Fruit fly (Drosophila melanogaster): ENCODE results near the gene CG13875.
A peak's percentile ranks its signal among the peaks of the same experiment; 100 is the strongest.

CG13875 gene

DNA sequence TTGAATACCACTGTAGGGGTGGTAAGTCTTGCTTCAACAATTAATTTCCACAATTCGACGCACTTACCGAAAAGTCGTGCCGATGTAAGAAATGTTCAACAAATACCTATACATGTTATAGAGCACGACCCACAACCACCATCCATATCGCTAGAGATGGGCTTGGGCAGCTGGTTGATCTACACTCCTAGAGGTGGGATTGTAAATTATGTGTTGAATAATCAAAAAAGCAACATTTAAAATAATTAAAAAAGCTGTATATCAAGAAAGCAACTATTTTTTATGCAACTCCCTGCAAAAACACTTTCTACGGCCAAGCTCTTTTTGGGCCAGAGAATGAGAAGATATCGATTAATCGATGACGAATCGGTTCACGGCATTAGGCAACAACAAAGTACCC lies 4.5 kb downstream of the CG13875 start, which contains the start of the genes CG34140, Mkp and Mtch (continued):
- TF ChIP-seq CG12236 (GFP tag; optimal IDR thresholded peaks at IDR 0.05) (peak; percentile 63), Lhr (GFP tag; optimal IDR thresholded peaks at IDR 0.05) (no peak), Abd-B (GFP tag; optimal IDR thresholded peaks at IDR 0.05) (peak; percentile 84), bcd (GFP tag; optimal IDR thresholded peaks at IDR 0.05) (no peak), lola (GFP tag; optimal IDR thresholded peaks at IDR 0.05) (peak in 1 of 3 experiments; percentile 82), CG2678 (tag; optimal IDR thresholded peaks at IDR 0.05) (no peak), CG17802 (tag; optimal IDR thresholded peaks at IDR 0.05) (peak; percentile 14), CG8290 (GFP tag; optimal IDR thresholded peaks at IDR 0.05) (peak; percentile 88), CG8290 (tag; optimal IDR thresholded peaks at IDR 0.05) (peak in 1 of 2 experiments; percentile 66), CG4424 (GFP tag; optimal IDR thresholded peaks at IDR 0.05) (peak; percentile 87), CG5245 (GFP tag; optimal IDR thresholded peaks at IDR 0.05) (peak; percentile 69), Dp (GFP tag; optimal IDR thresholded peaks at IDR 0.05) (peak; percentile 36), Optix (GFP tag; IDR thresholded peaks at IDR 0.05) (peak; percentile 82), Aef1 (GFP tag; IDR thresholded peaks at IDR 0.05) (peak; percentile 88), HmgD (GFP tag; optimal IDR thresholded peaks at IDR 0.05) (peak; percentile 39), CG7839 (tag; optimal IDR thresholded peaks at IDR 0.05) (no peak), CG9609 (GFP tag; optimal IDR thresholded peaks at IDR 0.05) (peak; percentile 83), Mad (GFP tag; optimal IDR thresholded peaks at IDR 0.05) (peak; percentile 84), CG4617 (GFP tag; optimal IDR thresholded peaks at IDR 0.05; ENCODE audit: borderline replicate concordance) (peak; percentile 93), tx (GFP tag; optimal IDR thresholded peaks at IDR 0.05) (peak; percentile 83), CG31441 (GFP tag; IDR thresholded peaks at IDR 0.05) (no peak), gem (tag; optimal IDR thresholded peaks at IDR 0.05) (peak; percentile 91), Dbx (GFP tag; IDR thresholded peaks at IDR 0.05) (peak; percentile 89), crc (GFP tag; optimal IDR thresholded peaks at IDR 0.05) (peak; percentile 84), chinmo (GFP tag; IDR thresholded peaks at IDR 0.05; ENCODE audit: partially characterized antibody) (peak; percentile 77; the same call in 2 of the 4 replicates), Oli (tag; optimal IDR thresholded peaks at IDR 0.05) (no peak), Sry-β (GFP tag; optimal IDR thresholded peaks at IDR 0.05) (peak; percentile 3), CG18476 (GFP tag; optimal IDR thresholded peaks at IDR 0.05) (peak; percentile 86), Asciz (GFP tag; optimal IDR thresholded peaks at IDR 0.05) (no peak), CG7745 (tag; optimal IDR thresholded peaks at IDR 0.05) (no peak), CG2202 (tag; optimal IDR thresholded peaks at IDR 0.05) (peak; percentile 71), CG15011 (GFP tag; optimal IDR thresholded peaks at IDR 0.05) (no peak), CG11247 (GFP tag; IDR thresholded peaks at IDR 0.05) (peak; percentile 76), CG13123 (GFP tag; optimal IDR thresholded peaks at IDR 0.05) (peak; percentile 67), CG17912 (GFP tag; optimal IDR thresholded peaks at IDR 0.05) (peak; percentile 47), CG31365 (tag; optimal IDR thresholded peaks at IDR 0.05) (no peak), gsb-n (tag; optimal IDR thresholded peaks at IDR 0.05) (no peak), CG31224 (GFP tag; IDR thresholded peaks at IDR 0.05) (peak; percentile 71), dmrt99B (tag; optimal IDR thresholded peaks at IDR 0.05) (no peak), HHEX (GFP tag; optimal IDR thresholded peaks at IDR 0.05) (peak; percentile 56), CG8089 (GFP tag; optimal IDR thresholded peaks at IDR 0.05) (peak; percentile 75), CG8388 (GFP tag; optimal IDR thresholded peaks at IDR 0.05) (peak; percentile 77), CG17359 (tag; optimal IDR thresholded peaks at IDR 0.05) (peak; percentile 79), rib (GFP tag; IDR thresholded peaks at IDR 0.05) (peak; percentile 76), Hmr (GFP tag; optimal IDR thresholded peaks at IDR 0.05) (no peak), Kr (GFP tag; optimal IDR thresholded peaks at IDR 0.05) (no peak), sqz (GFP tag; optimal IDR thresholded peaks at IDR 0.05) (no peak), CG10543 (GFP tag; optimal IDR thresholded peaks at IDR 0.05) (peak; percentile 87), caup (GFP tag; optimal IDR thresholded peaks at IDR 0.05; ENCODE audit: severe bottlenecking) (no peak), ara (GFP tag; IDR thresholded peaks at IDR 0.05) (peak; percentile 79)

Measured in whole organism, embryonic.